Worm (Caenorhabditis elegans): Measurements from ENCODE around the gene nspc-19.

Gene nspc-19

ce11 chrX:14525325-14526305 is 2.9 kb upstream of the nspc-19 start (continued):
- peak; percentile 66 for TF ChIP-seq mxl-1 (tag; optimal IDR thresholded peaks at IDR 0.05)
- TF ChIP-seq lin-26 (GFP tag; IDR thresholded peaks at IDR 0.05) = peak; percentile 85
- TF ChIP-seq hmg-20 (GFP tag; IDR thresholded peaks at IDR 0.05) = peak; percentile 97
- TF ChIP-seq sdz-38 (tag; optimal IDR thresholded peaks at IDR 0.05) = no peak
- peak; percentile 70 for TF ChIP-seq attf-5 (GFP tag; optimal IDR thresholded peaks at IDR 0.05)
- no peak for TF ChIP-seq ama-1 (optimal IDR thresholded peaks at IDR 0.05)
- peak in 1 of 2 experiments; percentile 92 for TF ChIP-seq ama-1 (GFP tag; optimal IDR thresholded peaks at IDR 0.05)
- TF ChIP-seq dpff-1 (tag; optimal IDR thresholded peaks at IDR 0.05) = peak; percentile 94
- no peak for TF ChIP-seq aptf-2 (GFP tag; conservative IDR thresholded peaks at IDR 0.05)
- no peak for TF ChIP-seq zfh-2 (GFP tag; conservative IDR thresholded peaks at IDR 0.05)
- no peak for TF ChIP-seq egrh-3 (GFP tag; IDR thresholded peaks at IDR 0.05)
- TF ChIP-seq ceh-79 (tag; optimal IDR thresholded peaks at IDR 0.05) = peak; percentile 97
- TF ChIP-seq rcor-1 (GFP tag; IDR thresholded peaks at IDR 0.05) = peak; percentile 97
- TF ChIP-seq ztf-25 (GFP tag; IDR thresholded peaks at IDR 0.05) = no peak
- peak; percentile 97 for TF ChIP-seq F10E7.11 (tag; optimal IDR thresholded peaks at IDR 0.05)
- TF ChIP-seq madf-10 (tag; optimal IDR thresholded peaks at IDR 0.05) = peak; percentile 97
- peak; percentile 87 for TF ChIP-seq nhr-179 (tag; optimal IDR thresholded peaks at IDR 0.05)
- TF ChIP-seq nhr-27 (tag; optimal IDR thresholded peaks at IDR 0.05) = peak; percentile 95
- TF ChIP-seq snpc-1.1 (tag; optimal IDR thresholded peaks at IDR 0.05; ENCODE audit: insufficient read depth) = no peak
- TF ChIP-seq hlh-12 (tag; optimal IDR thresholded peaks at IDR 0.05) = peak; percentile 33
- TF ChIP-seq ztf-26 (tag; optimal IDR thresholded peaks at IDR 0.05) = peak; percentile 100
- TF ChIP-seq nhr-120 (GFP tag; IDR thresholded peaks at IDR 0.05) = peak; percentile 95
- TF ChIP-seq atf-7 (tag; optimal IDR thresholded peaks at IDR 0.05) = peak; percentile 99
- TF ChIP-seq Y79H2A.3 (GFP tag; conservative IDR thresholded peaks at IDR 0.05) = no peak
- TF ChIP-seq F57A8.1 (GFP tag; optimal IDR thresholded peaks at IDR 0.05) = peak; percentile 95
- peak; percentile 97 for TF ChIP-seq B0035.1 (tag; optimal IDR thresholded peaks at IDR 0.05)
- TF ChIP-seq sea-2 (GFP tag; IDR thresholded peaks at IDR 0.05) = peak; percentile 86
- TF ChIP-seq fkh-3 (tag; optimal IDR thresholded peaks at IDR 0.05) = no peak
- no peak for TF ChIP-seq him-1 (tag; optimal IDR thresholded peaks at IDR 0.05)
- peak; percentile 91 for TF ChIP-seq nhr-90 (tag; optimal IDR thresholded peaks at IDR 0.05)
- TF ChIP-seq F33H1.4 (GFP tag; IDR thresholded peaks at IDR 0.05) = peak; percentile 32
- no peak for TF ChIP-seq ceh-91 (GFP tag; IDR thresholded peaks at IDR 0.05)
- TF ChIP-seq akir-1 (GFP tag; optimal IDR thresholded peaks at IDR 0.05) = peak; percentile 72
- TF ChIP-seq bed-2 (GFP tag; IDR thresholded peaks at IDR 0.05) = peak; percentile 89
- TF ChIP-seq aptf-3 (GFP tag; IDR thresholded peaks at IDR 0.05) = no peak
- peak; percentile 32 for TF ChIP-seq unc-130 (GFP tag; optimal IDR thresholded peaks at IDR 0.05)
- TF ChIP-seq F37B4.10 (GFP tag; IDR thresholded peaks at IDR 0.05) = peak; percentile 97
- peak; percentile 81 for TF ChIP-seq F57C9.4 (tag; optimal IDR thresholded peaks at IDR 0.05)
- TF ChIP-seq hsf-1 (GFP tag; IDR thresholded peaks at IDR 0.05) = no peak
- peak; percentile 14 for TF ChIP-seq zim-3 (tag; optimal IDR thresholded peaks at IDR 0.05)
- TF ChIP-seq gei-17 (GFP tag; optimal IDR thresholded peaks at IDR 0.05) = peak; percentile 98
- TF ChIP-seq C06A6.2 (GFP tag; conservative IDR thresholded peaks at IDR 0.05) = peak; percentile 98
- peak; percentile 100 for TF ChIP-seq repo-1 (tag; optimal IDR thresholded peaks at IDR 0.05)
- TF ChIP-seq F23B12.7 (tag; optimal IDR thresholded peaks at IDR 0.05; ENCODE audit: insufficient read depth) = peak; percentile 98
- TF ChIP-seq nfya-1 (tag; optimal IDR thresholded peaks at IDR 0.05; ENCODE audit: borderline replicate concordance, insufficient read depth) = no peak
- peak; percentile 95 for TF ChIP-seq T07F8.4 (tag; optimal IDR thresholded peaks at IDR 0.05)
- TF ChIP-seq bed-1 (GFP tag; IDR thresholded peaks at IDR 0.05) = 0 out of 2 replicates have a peak, but pooled peaks have one; percentile 68
